Worm (Caenorhabditis elegans) whole organism, midembryonic: Measurements from ENCODE around the gene cdgs-1.
A peak's percentile ranks its signal among the peaks of the same experiment; 100 is the strongest.

Source experiments
- T22C8.4 ChIP-seq: fragments of 200-800 bp; sonication (Bioruptor generic); IDR thresholded peaks from 2 replicates; pipeline ENCODE4 v1.3.6; 2022; ENCODE audit warnings: missing genetic modification characterization, missing compliant biosample characterization
- cog-1 ChIP-seq: sonication (generic microtip); optimal IDR thresholded peaks from 2 replicates; lab custom pipeline; 2016; ENCODE audit warnings: missing genetic modification characterization, missing compliant biosample characterization
- flt-1 ChIP-seq: fragments of 200-800 bp; sonication (Bioruptor generic); IDR thresholded peaks from 2 replicates; pipeline ENCODE4 v1.3.6; 2022; ENCODE audit warnings: missing genetic modification characterization, missing compliant biosample characterization
- klf-2 ChIP-seq: fragments of 200-800 bp; sonication (Bioruptor generic); conservative IDR thresholded peaks from 2 replicates; pipeline ENCODE4 v1.3.6; 2022; ENCODE audit warnings: missing genetic modification reagents, missing genetic modification characterization, missing compliant biosample characterization
- med-1 ChIP-seq: sonication (generic microtip); optimal IDR thresholded peaks from 2 replicates; lab custom pipeline; 2017; ENCODE audit warnings: missing genetic modification characterization, mild to moderate bottlenecking, missing compliant biosample characterization, antibody characterized with exemption, missing genetic modification reagents; ENCODE audit not compliant: insufficient read depth
- ref-1 ChIP-seq: fragments of 200-800 bp; sonication (Bioruptor generic); conservative IDR thresholded peaks from 2 replicates; pipeline ENCODE4 v1.3.6; 2022; ENCODE audit warnings: missing genetic modification reagents, missing genetic modification characterization, missing compliant biosample characterization
- tab-1 ChIP-seq: fragments of 200-800 bp; sonication (Bioruptor generic); IDR thresholded peaks from 2 replicates; pipeline ENCODE4 v1.3.6; 2022; ENCODE audit warnings: missing genetic modification characterization, missing compliant biosample characterization
- ztf-23 ChIP-seq: fragments of 200-800 bp; sonication (Bioruptor generic); IDR thresholded peaks from 2 replicates; pipeline ENCODE4 v1.3.6; 2022; ENCODE audit warnings: missing genetic modification reagents, missing genetic modification characterization, missing compliant biosample characterization
- ztf-29 ChIP-seq: fragments of 200-800 bp; sonication (Bioruptor generic); IDR thresholded peaks from 2 replicates; pipeline ENCODE4 v1.3.6; 2022; ENCODE audit warnings: missing genetic modification reagents, missing genetic modification characterization, missing compliant biosample characterization

Gene cdgs-1

ce11 chrIV:7838426-7838825 is 22.9 kb upstream of the cdgs-1 start, which contains the start of gene C06A6.7:
Gene C06A6.7 (minus strand): TSS chrIV:7838526.
- TF ChIP-seq tab-1 (GFP tag; lab: Robert Waterston, UW) = no peak
- no peak for TF ChIP-seq T22C8.4
- TF ChIP-seq ref-1 = no peak
- TF ChIP-seq ztf-23 (GFP tag; lab: Robert Waterston, UW) = no peak
- no peak for TF ChIP-seq cog-1 (tag; lab: Kevin White, UChicago)
- no peak for TF ChIP-seq ztf-29 (GFP tag; lab: Robert Waterston, UW)
- no peak for TF ChIP-seq flt-1 (GFP tag; lab: Robert Waterston, UW)
- TF ChIP-seq klf-2 (GFP tag; lab: Robert Waterston, UW) = no peak
- TF ChIP-seq med-1 (GFP tag; lab: Kevin White, UChicago) = no peak

ce11 chrIV:7836491-7836890 is 21.0 kb upstream of the cdgs-1 start:
- TF ChIP-seq klf-2 (GFP tag; lab: Robert Waterston, UW) = no peak
- TF ChIP-seq ztf-29 (GFP tag; lab: Robert Waterston, UW) = no peak
- TF ChIP-seq T22C8.4 = no peak
- TF ChIP-seq flt-1 (GFP tag; lab: Robert Waterston, UW) = no peak
- TF ChIP-seq cog-1 (tag; lab: Kevin White, UChicago) = no peak
- TF ChIP-seq ztf-23 (GFP tag; lab: Robert Waterston, UW) = no peak
- no peak for TF ChIP-seq ref-1
- no peak for TF ChIP-seq med-1 (GFP tag; lab: Kevin White, UChicago)
- TF ChIP-seq tab-1 (GFP tag; lab: Robert Waterston, UW) = no peak

ce11 chrIV:7836030-7836429 is 20.5 kb upstream of the cdgs-1 start:
- TF ChIP-seq ztf-23 (GFP tag; lab: Robert Waterston, UW) (no peak), flt-1 (GFP tag; lab: Robert Waterston, UW) (no peak), ref-1 (no peak)

ce11 chrIV:7834625-7835228 is 19.2 kb upstream of the cdgs-1 start, which contains the start of gene erp-44.2:
Gene erp-44.2 (minus strand): TSS chrIV:7834675.
- TF ChIP-seq klf-2 (GFP tag; lab: Robert Waterston, UW) (no peak), cog-1 (tag; lab: Kevin White, UChicago) (no peak), tab-1 (GFP tag; lab: Robert Waterston, UW) (no peak), ref-1 (no peak), med-1 (GFP tag; lab: Kevin White, UChicago) (no peak), ztf-29 (GFP tag; lab: Robert Waterston, UW) (no peak), T22C8.4 (no peak), flt-1 (GFP tag; lab: Robert Waterston, UW) (no peak), ztf-23 (GFP tag; lab: Robert Waterston, UW) (no peak)

- TF ChIP-seq tab-1 (GFP tag; lab: Robert Waterston, UW) = no peak
- no peak for TF ChIP-seq ztf-23 (GFP tag; lab: Robert Waterston, UW)
- TF ChIP-seq med-1 (GFP tag; lab: Kevin White, UChicago) = no peak
- TF ChIP-seq T22C8.4 = no peak
- TF ChIP-seq flt-1 (GFP tag; lab: Robert Waterston, UW) = no peak
- no peak for TF ChIP-seq ztf-29 (GFP tag; lab: Robert Waterston, UW)
- no peak for TF ChIP-seq klf-2 (GFP tag; lab: Robert Waterston, UW)
- TF ChIP-seq cog-1 (tag; lab: Kevin White, UChicago) = no peak
- TF ChIP-seq ref-1 = no peak
These were observed 14.6 kb upstream of the cdgs-1 start, which contains the start of gene mvb-12 for ce11 chrIV:7830151-7830550. Gene mvb-12 (plus strand): TSS chrIV:7830525.

- TF ChIP-seq T22C8.4 (no peak), cog-1 (tag; lab: Kevin White, UChicago) (no peak), klf-2 (GFP tag; lab: Robert Waterston, UW) (no peak), ref-1 (no peak), tab-1 (GFP tag; lab: Robert Waterston, UW) (no peak), flt-1 (GFP tag; lab: Robert Waterston, UW) (no peak), ztf-29 (GFP tag; lab: Robert Waterston, UW) (no peak)
These were observed 13.9 kb upstream of the cdgs-1 start, which contains the start of gene C06A6.4 for ce11 chrIV:7829275-7829938. Gene C06A6.4 (minus strand): TSS chrIV:7829298.

ce11 chrIV:7824649-7825048 is 9.1 kb upstream of the cdgs-1 start:
- TF ChIP-seq ztf-23 (GFP tag; lab: Robert Waterston, UW) (no peak), ref-1 (no peak), flt-1 (GFP tag; lab: Robert Waterston, UW) (no peak), klf-2 (GFP tag; lab: Robert Waterston, UW) (no peak), med-1 (GFP tag; lab: Kevin White, UChicago) (no peak), tab-1 (GFP tag; lab: Robert Waterston, UW) (no peak), T22C8.4 (no peak), ztf-29 (GFP tag; lab: Robert Waterston, UW) (no peak), cog-1 (tag; lab: Kevin White, UChicago) (no peak)

- TF ChIP-seq med-1 (GFP tag; lab: Kevin White, UChicago) (no peak), ztf-29 (GFP tag; lab: Robert Waterston, UW) (no peak), T22C8.4 (no peak), flt-1 (GFP tag; lab: Robert Waterston, UW) (no peak), ref-1 (no peak), ztf-23 (GFP tag; lab: Robert Waterston, UW) (no peak), tab-1 (GFP tag; lab: Robert Waterston, UW) (no peak), cog-1 (tag; lab: Kevin White, UChicago) (no peak), klf-2 (GFP tag; lab: Robert Waterston, UW) (no peak)
These were observed 7.0 kb upstream of the cdgs-1 start, which contains the start of gene T14A8.2 for ce11 chrIV:7822524-7822923. Gene T14A8.2 (minus strand): TSS chrIV:7822624.

ce11 chrIV:7817852-7818251 is 2.3 kb upstream of the cdgs-1 start, which contains the start of gene ric-3:
Gene ric-3 (plus strand): TSS chrIV:7818251.
- TF ChIP-seq T22C8.4 (no peak), cog-1 (tag; lab: Kevin White, UChicago) (peak; percentile 60)
